Fruit fly (Drosophila melanogaster) S2 (cell line): ENCODE data around the gene Cyp4c3.

Experiments used
- CG8478 ChIP-seq: fragments of >200 bp; optimal IDR thresholded peaks from 2 replicates; lab custom pipeline; 2018
- CTCF ChIP-seq, 2 experiments: fragments of >200 bp; optimal IDR thresholded peaks; 2 replicates each; lab custom pipeline; 2018

dm6 chr3R:30860561-30860928 lies 33.3 kb upstream of the Cyp4c3 start:
- TF ChIP-seq CG8478 (no peak), CTCF (optimal IDR thresholded peaks at IDR 0.05; lab: Kevin White, UChicago) (no peak)
